Fruit fly (Drosophila melanogaster) whole organism: ENCODE data around the gene Blm.
A peak's percentile ranks its signal among the peaks of the same experiment; 100 is the strongest.

Experiments used
- CG8478 ChIP-seq: fragments of >200 bp; optimal IDR thresholded peaks from 2 replicates; lab custom pipeline; 2018; ENCODE audit warnings: inconsistent platforms
- Dll ChIP-seq: fragments of >200 bp; optimal IDR thresholded peaks from 2 replicates; lab custom pipeline; 2017
- EcR ChIP-seq, 2 experiments: fragments of >200 bp; optimal IDR thresholded peaks; 2 replicates each; lab custom pipeline; 2017; ENCODE audit warnings: missing biosample characterization in 2 of 2, missing genetic modification characterization in 2 of 2, missing genetic modification reagents in 2 of 2
- pan ChIP-seq: fragments of >200 bp; optimal IDR thresholded peaks from 2 replicates; lab custom pipeline; 2017
- psq ChIP-seq: fragments of >200 bp; optimal IDR thresholded peaks from 2 replicates; lab custom pipeline; 2017
- usp ChIP-seq: fragments of >200 bp; optimal IDR thresholded peaks from 2 replicates; lab custom pipeline; 2017; ENCODE audit warnings: missing biosample characterization, missing genetic modification characterization, mixed read lengths

Gene Blm

dm6 chr3R:11741730-11742203 lies at the start of gene Blm, which contains the start of gene CG14722:
Gene Blm, minus strand, starts transcription at chr3R:11741783.
Gene CG14722, plus strand, starts transcription at chr3R:11741890.
- TF ChIP-seq pan (lab: Kevin White, UChicago) (no peak), Dll (lab: Kevin White, UChicago) (no peak), psq (lab: Kevin White, UChicago) (no peak), usp (GFP tag; lab: Kevin White, UChicago) (no peak)

dm6 chr3R:11786695-11787226 lies 45.2 kb upstream of the Blm start, which contains the start of the genes prd1 and HisCl1:
Gene prd1, minus strand, starts transcription at chr3R:11787014.
Gene HisCl1, plus strand, starts transcription at chr3R:11787176.
- TF ChIP-seq pan (lab: Kevin White, UChicago) (no peak), EcR (GFP tag; optimal IDR thresholded peaks at IDR 0.05; lab: Kevin White, UChicago) (no peak), CG8478 (lab: Kevin White, UChicago) (no peak), psq (lab: Kevin White, UChicago) (no peak), usp (GFP tag; lab: Kevin White, UChicago) (no peak), Dll (lab: Kevin White, UChicago) (no peak)

dm6 chr3R:11780181-11780688 lies 38.7 kb upstream of the Blm start:
- TF ChIP-seq psq (lab: Kevin White, UChicago) (no peak), usp (GFP tag; lab: Kevin White, UChicago) (no peak), Dll (lab: Kevin White, UChicago) (no peak), pan (lab: Kevin White, UChicago) (no peak)

- no peak for TF ChIP-seq usp (GFP tag; lab: Kevin White, UChicago)
- peak; percentile 44 to 96 for TF ChIP-seq EcR (GFP tag; optimal IDR thresholded peaks at IDR 0.05; lab: Kevin White, UChicago)
These were observed 37.9 kb upstream of the Blm start for dm6 chr3R:11779357-11780018.

dm6 chr3R:11778879-11779278 lies 37.3 kb upstream of the Blm start:
- no peak for TF ChIP-seq psq (lab: Kevin White, UChicago)
- TF ChIP-seq Dll (lab: Kevin White, UChicago) = no peak
- TF ChIP-seq EcR (GFP tag; optimal IDR thresholded peaks at IDR 0.05; lab: Kevin White, UChicago) = no peak
- TF ChIP-seq usp (GFP tag; lab: Kevin White, UChicago) = no peak
- TF ChIP-seq pan (lab: Kevin White, UChicago) = no peak
- TF ChIP-seq CG8478 (lab: Kevin White, UChicago) = no peak

dm6 chr3R:11778012-11778865 lies 36.7 kb upstream of the Blm start:
- TF ChIP-seq usp (GFP tag; lab: Kevin White, UChicago) = no peak
- peak; percentile 97 for TF ChIP-seq pan (lab: Kevin White, UChicago)
- TF ChIP-seq Dll (lab: Kevin White, UChicago) = peak; percentile 35

dm6 chr3R:11777058-11777457 lies 35.5 kb upstream of the Blm start:
- no peak for TF ChIP-seq psq (lab: Kevin White, UChicago)
- TF ChIP-seq CG8478 (lab: Kevin White, UChicago) = no peak
- no peak for TF ChIP-seq Dll (lab: Kevin White, UChicago)
- no peak for TF ChIP-seq usp (GFP tag; lab: Kevin White, UChicago)
- TF ChIP-seq pan (lab: Kevin White, UChicago) = no peak
- TF ChIP-seq EcR (GFP tag; optimal IDR thresholded peaks at IDR 0.05; lab: Kevin White, UChicago) = no peak

dm6 chr3R:11776068-11776767 lies 34.6 kb upstream of the Blm start:
- TF ChIP-seq CG8478 (lab: Kevin White, UChicago) (no peak), EcR (GFP tag; optimal IDR thresholded peaks at IDR 0.05; lab: Kevin White, UChicago) (no peak), psq (lab: Kevin White, UChicago) (no peak), pan (lab: Kevin White, UChicago) (no peak)

dm6 chr3R:11775207-11775606 lies 33.6 kb upstream of the Blm start:
- TF ChIP-seq usp (GFP tag; lab: Kevin White, UChicago) (no peak), Dll (lab: Kevin White, UChicago) (no peak), psq (lab: Kevin White, UChicago) (no peak), EcR (GFP tag; optimal IDR thresholded peaks at IDR 0.05; lab: Kevin White, UChicago) (no peak), CG8478 (lab: Kevin White, UChicago) (no peak), pan (lab: Kevin White, UChicago) (no peak)

dm6 chr3R:11773999-11774397 lies 32.4 kb upstream of the Blm start:
- TF ChIP-seq Dll (lab: Kevin White, UChicago) (no peak), usp (GFP tag; lab: Kevin White, UChicago) (no peak), EcR (GFP tag; optimal IDR thresholded peaks at IDR 0.05; lab: Kevin White, UChicago) (no peak), psq (lab: Kevin White, UChicago) (no peak), CG8478 (lab: Kevin White, UChicago) (no peak), pan (lab: Kevin White, UChicago) (no peak)
